Fruit fly (Drosophila melanogaster): ENCODE measurements around the gene Vps36.

Gene Vps36

DNA sequence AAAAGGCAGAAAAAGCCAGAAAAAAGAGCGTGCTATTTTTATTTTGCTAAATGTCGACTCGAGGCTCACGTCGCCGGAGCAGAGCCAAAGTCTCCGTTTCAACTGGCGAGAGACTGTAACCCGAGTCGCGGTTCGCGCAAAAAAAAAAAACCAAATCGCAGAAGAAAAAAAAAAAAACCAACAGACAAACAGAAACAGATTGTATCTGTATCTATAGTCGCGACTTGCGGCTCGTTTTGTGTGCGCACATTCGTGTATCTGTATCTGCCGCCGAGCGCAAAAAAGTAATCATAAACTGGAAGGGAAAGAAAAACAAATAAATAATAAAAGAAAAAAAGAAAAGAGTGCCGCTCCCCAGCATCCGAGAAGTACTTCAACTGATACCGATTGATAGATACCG, 17.8 kb downstream of the Vps36 start (continued):
- peak; percentile 69 for TF ChIP-seq CG8632 (GFP tag; optimal IDR thresholded peaks at IDR 0.05)
- TF ChIP-seq fd85E (GFP tag; optimal IDR thresholded peaks at IDR 0.05), result no peak
- TF ChIP-seq CG11762 (GFP tag; optimal IDR thresholded peaks at IDR 0.05; ENCODE audit: insufficient read depth), result peak; percentile 73
- peak; percentile 94 for TF ChIP-seq ss (GFP tag; optimal IDR thresholded peaks at IDR 0.05)
- TF ChIP-seq cyc (GFP tag; optimal IDR thresholded peaks at IDR 0.05), result no peak
- peak; percentile 90 for TF ChIP-seq net (GFP tag; optimal IDR thresholded peaks at IDR 0.05)
- TF ChIP-seq Ets96B (tag; optimal IDR thresholded peaks at IDR 0.05), result peak; percentile 73

DNA sequence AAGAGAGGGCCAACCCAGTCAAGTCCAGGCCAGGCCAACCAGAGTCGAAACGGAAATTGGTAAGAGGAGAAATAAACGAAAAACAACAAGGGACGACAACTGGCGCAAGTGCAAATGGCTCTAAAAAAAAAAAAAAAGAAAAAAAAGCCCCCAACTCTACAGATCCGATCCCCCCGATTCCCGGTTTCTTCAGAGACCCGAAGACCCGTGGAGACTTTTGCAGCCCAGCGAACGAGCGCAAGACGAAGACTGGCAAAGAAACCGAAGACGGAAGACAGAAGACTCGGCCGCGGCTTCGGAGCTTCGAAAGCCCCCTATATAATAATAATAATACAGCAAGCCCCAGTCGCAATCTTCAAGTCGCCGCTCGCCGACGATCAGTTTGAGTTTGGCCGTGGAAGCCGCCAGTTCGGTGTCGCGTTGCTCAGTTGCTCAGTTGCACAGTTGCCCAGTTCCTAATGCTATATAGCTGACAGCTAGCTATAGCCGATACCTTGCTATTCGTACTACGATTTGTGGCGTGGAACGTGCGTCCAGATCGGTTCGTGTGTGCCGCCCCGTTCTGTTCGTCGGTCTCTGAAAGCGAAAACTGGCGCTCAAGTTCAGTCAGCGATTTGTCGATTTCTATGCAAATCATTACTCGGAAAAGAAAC, 18.4 kb downstream of the Vps36 start:
- TF ChIP-seq CG31627 (GFP tag; optimal IDR thresholded peaks at IDR 0.05), result no peak
- peak; percentile 39 for TF ChIP-seq pdm3 (GFP tag; optimal IDR thresholded peaks at IDR 0.05)
- peak; percentile 63 for TF ChIP-seq CG8632 (GFP tag; optimal IDR thresholded peaks at IDR 0.05)
- peak; percentile 49 for TF ChIP-seq fd85E (GFP tag; optimal IDR thresholded peaks at IDR 0.05)
- TF ChIP-seq CG3919 (GFP tag; optimal IDR thresholded peaks at IDR 0.05), result peak; percentile 59
- peak; percentile 55 for TF ChIP-seq Lpt (GFP tag; optimal IDR thresholded peaks at IDR 0.05)
- TF ChIP-seq CG32006 (GFP tag; optimal IDR thresholded peaks at IDR 0.05), result no peak
- peak; percentile 14 for TF ChIP-seq Eip75B (GFP tag; optimal IDR thresholded peaks at IDR 0.05)
- peak; percentile 72 for TF ChIP-seq net (GFP tag; optimal IDR thresholded peaks at IDR 0.05)
- TF ChIP-seq CG15336 (GFP tag; IDR thresholded peaks at IDR 0.05), result peak; percentile 67
- TF ChIP-seq Eip78C (GFP tag), result peak; percentile 88
- peak; percentile 57 for TF ChIP-seq CG7368 (GFP tag; optimal IDR thresholded peaks at IDR 0.05)
- peak; percentile 56 for TF ChIP-seq Eip93F (GFP tag; optimal IDR thresholded peaks at IDR 0.05)
- peak; percentile 10 for TF ChIP-seq fd59A (GFP tag; optimal IDR thresholded peaks at IDR 0.05)
- peak; percentile 44 for TF ChIP-seq CG6792 (GFP tag; optimal IDR thresholded peaks at IDR 0.05)
- TF ChIP-seq CG16779 (tag; optimal IDR thresholded peaks at IDR 0.05), result peak; percentile 5
- TF ChIP-seq CG11294 (GFP tag; IDR thresholded peaks at IDR 0.05), result no peak
- peak; percentile 88 for TF ChIP-seq CG9139 (GFP tag; optimal IDR thresholded peaks at IDR 0.05)
- no peak for TF ChIP-seq CG10631 (GFP tag; optimal IDR thresholded peaks at IDR 0.05)
- no peak for TF ChIP-seq Hr4 (GFP tag; optimal IDR thresholded peaks at IDR 0.05)
- TF ChIP-seq eg (GFP tag; IDR thresholded peaks at IDR 0.05), result peak; percentile 68
- peak; percentile 88 to 89 for TF ChIP-seq ss (GFP tag; optimal IDR thresholded peaks at IDR 0.05)
- peak; percentile 40 for TF ChIP-seq dsx (GFP tag; optimal IDR thresholded peaks at IDR 0.05; ENCODE audit: poor library complexity, severe bottlenecking)
- no peak for TF ChIP-seq cyc (GFP tag; optimal IDR thresholded peaks at IDR 0.05)
- TF ChIP-seq CG34406 (GFP tag; optimal IDR thresholded peaks at IDR 0.05), result peak; percentile 68
- peak; percentile 35 for TF ChIP-seq Sox14 (GFP tag; optimal IDR thresholded peaks at IDR 0.05)
- no peak for TF ChIP-seq dac (GFP tag; optimal IDR thresholded peaks at IDR 0.05)
- no peak for TF ChIP-seq Gug (GFP tag; IDR thresholded peaks at IDR 0.05)
- peak; percentile 31 for TF ChIP-seq topi (GFP tag; optimal IDR thresholded peaks at IDR 0.05)
- TF ChIP-seq Sox102F (GFP tag; optimal IDR thresholded peaks at IDR 0.05), result peak; percentile 72
- no peak for TF ChIP-seq Hr39 (GFP tag; optimal IDR thresholded peaks at IDR 0.05)
- TF ChIP-seq achi (GFP tag; optimal IDR thresholded peaks at IDR 0.05), result peak; percentile 33
- TF ChIP-seq svp (GFP tag), result peak; percentile 85
- TF ChIP-seq Blimp-1 (GFP tag; optimal IDR thresholded peaks at IDR 0.05), result peak; percentile 32
- no peak for TF ChIP-seq Ets21C (GFP tag; optimal IDR thresholded peaks at IDR 0.05)
- TF ChIP-seq CG11902 (GFP tag; optimal IDR thresholded peaks at IDR 0.05), result no peak
- peak; percentile 75 for TF ChIP-seq vri (GFP tag; optimal IDR thresholded peaks at IDR 0.05)
- peak; percentile 72 for TF ChIP-seq spab (GFP tag; optimal IDR thresholded peaks at IDR 0.05)
- peak in 1 of 2 experiments; percentile 14 for TF ChIP-seq salr (GFP tag; optimal IDR thresholded peaks at IDR 0.05)
- peak; percentile 56 for TF ChIP-seq esn (GFP tag; optimal IDR thresholded peaks at IDR 0.05)
- TF ChIP-seq CG10669 (GFP tag; optimal IDR thresholded peaks at IDR 0.05), result peak; percentile 46
- peak; percentile 62; the same call in 2 of the 3 replicates for TF ChIP-seq CG8119 (GFP tag; IDR thresholded peaks at IDR 0.05)
- peak; percentile 62 for TF ChIP-seq CG6854 (GFP tag; optimal IDR thresholded peaks at IDR 0.05)
- peak; percentile 51 for TF ChIP-seq CG11762 (GFP tag; optimal IDR thresholded peaks at IDR 0.05; ENCODE audit: insufficient read depth)
- no peak for TF ChIP-seq CG6276 (GFP tag; optimal IDR thresholded peaks at IDR 0.05)
- peak; percentile 42 for TF ChIP-seq OdsH (GFP tag; optimal IDR thresholded peaks at IDR 0.05)
- TF ChIP-seq acj6 (GFP tag; optimal IDR thresholded peaks at IDR 0.05), result peak; percentile 9
